Fruit fly (Drosophila melanogaster): ENCODE results near the gene cyst.
A peak's percentile ranks its signal among the peaks of the same experiment; 100 is the strongest.

cyst gene

dm6 chr2L:19452535-19453317, 55.8 kb downstream of the cyst start (continued):
- TF ChIP-seq lmd (GFP tag; IDR thresholded peaks at IDR 0.05) (peak; percentile 56; the same call in 1 of the 2 replicates), CoRest (tag; optimal IDR thresholded peaks at IDR 0.05) (peak; percentile 1), vvl (GFP tag; IDR thresholded peaks at IDR 0.05) (0 out of 2 replicates have a peak, but pooled peaks have one; percentile 30), ewg (GFP tag; optimal IDR thresholded peaks at IDR 0.05) (peak; percentile 87), CG8765 (GFP tag; IDR thresholded peaks at IDR 0.05) (no peak), CG3163 (GFP tag; optimal IDR thresholded peaks at IDR 0.05) (no peak), pnt (GFP tag; optimal IDR thresholded peaks at IDR 0.05) (no peak), pzg (GFP tag; optimal IDR thresholded peaks at IDR 0.05) (no peak), CG15514 (GFP tag; optimal IDR thresholded peaks at IDR 0.05) (no peak), CG12769 (tag; optimal IDR thresholded peaks at IDR 0.05) (no peak), hkb (optimal IDR thresholded peaks at IDR 0.05) (no peak), hkb (GFP tag; IDR thresholded peaks at IDR 0.05) (peak; percentile 24; the same call in 1 of the 2 replicates), CG12391 (tag; optimal IDR thresholded peaks at IDR 0.05) (peak; percentile 16), CG34422 (GFP tag; IDR thresholded peaks at IDR 0.05) (peak; percentile 96; the same call in 2 of the 3 replicates), CG17359 (tag; optimal IDR thresholded peaks at IDR 0.05) (peak; percentile 41), CG32767 (GFP tag; IDR thresholded peaks at IDR 0.05) (no peak), Mad (GFP tag; optimal IDR thresholded peaks at IDR 0.05) (no peak), CG31388 (GFP tag; optimal IDR thresholded peaks at IDR 0.05) (no peak), Meics (GFP tag; optimal IDR thresholded peaks at IDR 0.05) (peak; percentile 23), dmrt11E (tag; optimal IDR thresholded peaks at IDR 0.05) (no peak), sens (GFP tag) (peak; percentile 74), seq (GFP tag; IDR thresholded peaks at IDR 0.05) (no peak), CG32532 (GFP tag; IDR thresholded peaks at IDR 0.05) (peak; percentile 37; the same call in 1 of the 2 replicates), fd3F (GFP tag; optimal IDR thresholded peaks at IDR 0.05) (no peak), Hmr (GFP tag; optimal IDR thresholded peaks at IDR 0.05) (no peak), ind (GFP tag; optimal IDR thresholded peaks at IDR 0.05) (peak; percentile 28), CG18599 (GFP tag; optimal IDR thresholded peaks at IDR 0.05) (peak; percentile 32), dysf (GFP tag; IDR thresholded peaks at IDR 0.05) (peak; percentile 54; the same call in 2 of the 3 replicates), CG31224 (GFP tag; IDR thresholded peaks at IDR 0.05) (no peak), her (GFP tag; optimal IDR thresholded peaks at IDR 0.05) (peak; percentile 0), pita (GFP tag; optimal IDR thresholded peaks at IDR 0.05) (no peak), CG16815 (GFP tag; optimal IDR thresholded peaks at IDR 0.05) (no peak), Dad (GFP tag; optimal IDR thresholded peaks at IDR 0.05) (no peak), CG13287 (GFP tag; IDR thresholded peaks at IDR 0.05; ENCODE audit: partially characterized antibody) (peak; percentile 39), CG32772 (GFP tag; IDR thresholded peaks at IDR 0.05) (peak; percentile 36; the same call in 1 of the 2 replicates), Oli (tag; optimal IDR thresholded peaks at IDR 0.05) (no peak), CG11723 (GFP tag; optimal IDR thresholded peaks at IDR 0.05) (peak; percentile 3), BEAF-32 (GFP tag; optimal IDR thresholded peaks at IDR 0.05) (no peak), Dp (GFP tag; optimal IDR thresholded peaks at IDR 0.05) (peak; percentile 57), pfk (GFP tag; optimal IDR thresholded peaks at IDR 0.05) (no peak), tin (GFP tag; optimal IDR thresholded peaks at IDR 0.05) (peak; percentile 43), Ets65A (GFP tag) (peak; percentile 93), trem (tag; optimal IDR thresholded peaks at IDR 0.05) (no peak), Antp (GFP tag; optimal IDR thresholded peaks at IDR 0.05) (peak; percentile 1), ro (GFP tag; IDR thresholded peaks at IDR 0.05) (no peak), Atf6 (GFP tag; IDR thresholded peaks at IDR 0.05) (peak; percentile 49; the same call in 1 of the 2 replicates), ems (GFP tag; optimal IDR thresholded peaks at IDR 0.05) (peak; percentile 1), CG17612 (GFP tag; IDR thresholded peaks at IDR 0.05) (no peak), otp (GFP tag; IDR thresholded peaks at IDR 0.05) (no peak), CG9932 (GFP tag; IDR thresholded peaks at IDR 0.05) (no peak; the same call in 1 of the 2 replicates)
